Worm (Caenorhabditis elegans) whole organism, young adult: ENCODE measurements around the gene dao-4.

Experiments
- F49E8.2 ChIP-seq: sonication (generic microtip); optimal IDR thresholded peaks from 3 replicates; lab custom pipeline; 2017; ENCODE audit warnings: missing genetic modification characterization, mild to moderate bottlenecking, missing compliant biosample characterization, antibody characterized with exemption, moderate library complexity; ENCODE audit not compliant: insufficient read depth
- athp-1 ChIP-seq: sonication (generic microtip); optimal IDR thresholded peaks from 2 replicates; lab custom pipeline; 2017; ENCODE audit warnings: mild to moderate bottlenecking, missing genetic modification characterization, missing compliant biosample characterization
- ets-4 ChIP-seq: fragments of 200-800 bp; sonication (Bioruptor generic); optimal IDR thresholded peaks from 2 replicates; lab custom pipeline; 2018; ENCODE audit warnings: mild to moderate bottlenecking, missing genetic modification characterization, missing compliant biosample characterization
- him-1 ChIP-seq: sonication (generic microtip); optimal IDR thresholded peaks from 2 replicates; lab custom pipeline; 2016; ENCODE audit warnings: missing genotype, missing genetic modification reagents, missing genetic modification characterization, missing compliant biosample characterization
- lag-1 ChIP-seq: fragments of 200-800 bp; sonication (Bioruptor generic); IDR thresholded peaks from 2 replicates; pipeline ENCODE4 v1.3.6; 2022; ENCODE audit warnings: missing genetic modification reagents, missing genetic modification characterization, missing compliant biosample characterization
- lsy-27 ChIP-seq: sonication (generic microtip); optimal IDR thresholded peaks from 2 replicates; lab custom pipeline; 2017; ENCODE audit warnings: missing genetic modification characterization, mild to moderate bottlenecking, missing compliant biosample characterization, antibody characterized with exemption, missing genotype, borderline replicate concordance; ENCODE audit not compliant: insufficient read depth
- madf-3 ChIP-seq: fragments of 200-800 bp; sonication (Bioruptor generic); IDR thresholded peaks from 2 replicates; pipeline ENCODE4 v1.3.6; 2022; ENCODE audit warnings: missing genetic modification reagents, missing genetic modification characterization, missing compliant biosample characterization
- nfya-2 ChIP-seq: fragments of 200-800 bp; sonication (Bioruptor generic); IDR thresholded peaks from 2 replicates; pipeline ENCODE4 v1.3.6; 2022; ENCODE audit warnings: missing genetic modification reagents, missing genetic modification characterization, missing compliant biosample characterization
- nhr-179 ChIP-seq: sonication (generic microtip); optimal IDR thresholded peaks from 2 replicates; lab custom pipeline; 2016; ENCODE audit warnings: mild to moderate bottlenecking, missing genetic modification characterization, missing compliant biosample characterization
- rcor-1 ChIP-seq: fragments of 200-800 bp; sonication (Bioruptor generic); IDR thresholded peaks from 2 replicates; pipeline ENCODE4 v1.3.6; 2022; ENCODE audit warnings: missing genetic modification reagents, missing genetic modification characterization, missing compliant biosample characterization
- snpc-4 ChIP-seq, 5 experiments: fragments of 150-350 bp in 1 of 5; sonication (generic microtip) in 4 of 5; optimal IDR thresholded peaks; 2 replicates each; lab custom pipeline; 2014 to 2018; ENCODE audit warnings: missing genetic modification characterization in 5 of 5, missing biosample characterization in 3 of 5, antibody characterized with exemption in 2 of 5, mild to moderate bottlenecking in 2 of 5, missing compliant biosample characterization in 2 of 5, missing genotype in 2 of 5, moderate library complexity in 2 of 5, missing genetic modification reagents in 1 of 5
- tbp1 ChIP-seq: fragments of 200-800 bp; sonication (Bioruptor generic); optimal IDR thresholded peaks from 2 replicates; lab custom pipeline; 2018; ENCODE audit warnings: mild to moderate bottlenecking, missing genetic modification characterization, missing compliant biosample characterization
- unc-62 ChIP-seq: fragments of 150-350 bp; optimal IDR thresholded peaks from 2 replicates; lab custom pipeline; 2014; ENCODE audit warnings: missing biosample characterization, missing genetic modification reagents, missing genetic modification characterization

ce11 chrX:10095145-10095544 lies 20.1 kb downstream of the dao-4 start, which contains the start of gene flp-2:
- no peak for TF ChIP-seq unc-62 (GFP tag; lab: Kevin White, UChicago)
- no peak for TF ChIP-seq lsy-27
- no peak for TF ChIP-seq nfya-2 (GFP tag; lab: Robert Waterston, UW)
- TF ChIP-seq him-1 (tag; lab: Kevin White, UChicago) = no peak
- TF ChIP-seq snpc-4 (GFP tag; optimal IDR thresholded peaks at IDR 0.05; lab: Kevin White, UChicago) = no peak
- TF ChIP-seq snpc-4 (tag; optimal IDR thresholded peaks at IDR 0.05; lab: Kevin White, UChicago) = no peak
- no peak for TF ChIP-seq ets-4 (GFP tag; lab: Kevin White, UChicago)
- no peak for TF ChIP-seq lag-1
- TF ChIP-seq athp-1 (tag; lab: Kevin White, UChicago) = no peak
- TF ChIP-seq madf-3 (GFP tag; lab: Robert Waterston, UW) = no peak
- TF ChIP-seq nhr-179 (tag; lab: Kevin White, UChicago) = no peak
- no peak for TF ChIP-seq F49E8.2 (tag; lab: Kevin White, UChicago)
- TF ChIP-seq tbp1 = no peak
- no peak for TF ChIP-seq rcor-1
